Worm (Caenorhabditis elegans) whole organism, early embryonic: Measurements from ENCODE around the gene irld-9.

Experiments
- ceh-13 ChIP-seq: fragments of 200-800 bp; sonication (Bioruptor generic); optimal IDR thresholded peaks from 2 replicates; lab custom pipeline; 2018; ENCODE audit warnings: mild to moderate bottlenecking, missing genetic modification characterization, missing compliant biosample characterization
- ceh-36 ChIP-seq: sonication (generic microtip); optimal IDR thresholded peaks from 2 replicates; lab custom pipeline; 2016; ENCODE audit warnings: missing genetic modification characterization, inconsistent platforms, missing compliant biosample characterization
- hmbx-1 ChIP-seq: sonication (generic microtip); optimal IDR thresholded peaks from 2 replicates; lab custom pipeline; 2016; ENCODE audit warnings: mild to moderate bottlenecking, missing genetic modification characterization, missing compliant biosample characterization
- tbx-11 ChIP-seq: fragments of 200-800 bp; sonication (Bioruptor generic); IDR thresholded peaks from 2 replicates; pipeline ENCODE4 v1.3.6; 2022; ENCODE audit warnings: missing genetic modification characterization, missing compliant biosample characterization

ce11 chrII:1756582-1756981 lies 17.8 kb upstream of the irld-9 start, which contains the start of gene fbxb-53:
- no peak for TF ChIP-seq ceh-36
- TF ChIP-seq ceh-13 (GFP tag; lab: Kevin White, UChicago), result no peak
- no peak for TF ChIP-seq tbx-11 (GFP tag; lab: Robert Waterston, UW)
- TF ChIP-seq hmbx-1 (tag; lab: Kevin White, UChicago), result no peak
